Worm (Caenorhabditis elegans) whole organism, mixed stage, embryonic: ENCODE measurements around the gene pqn-22.

Experiments used
- lin-32 ChIP-seq: fragments of 200-800 bp; sonication (Bioruptor generic); optimal IDR thresholded peaks from 2 replicates; lab custom pipeline; 2018; ENCODE audit warnings: mild to moderate bottlenecking, missing genetic modification characterization, missing compliant biosample characterization
- mep-1 ChIP-seq: fragments of 150-350 bp; optimal IDR thresholded peaks from 2 replicates; lab custom pipeline; 2017; ENCODE audit warnings: missing biosample characterization, missing genetic modification reagents, missing genetic modification characterization, inconsistent platforms
- nhr-12 ChIP-seq: fragments of 150-350 bp; optimal IDR thresholded peaks from 2 replicates; lab custom pipeline; 2014; ENCODE audit warnings: missing biosample characterization, missing genetic modification characterization
- nhr-28 ChIP-seq: fragments of 150-350 bp; optimal IDR thresholded peaks from 2 replicates; lab custom pipeline; 2014; ENCODE audit warnings: missing biosample characterization, missing genetic modification characterization
- pha-4 ChIP-seq: fragments of 150-350 bp; optimal IDR thresholded peaks from 2 replicates; lab custom pipeline; 2018; ENCODE audit warnings: missing biosample characterization, missing genetic modification reagents, missing genetic modification characterization
- ztf-11 ChIP-seq: fragments of 150-350 bp; optimal IDR thresholded peaks from 2 replicates; lab custom pipeline; 2014; ENCODE audit warnings: missing biosample characterization, missing genetic modification characterization

- TF ChIP-seq ztf-11 (tag; lab: Kevin White, UChicago) (no peak), lin-32 (GFP tag; lab: Kevin White, UChicago) (no peak), pha-4 (no peak), nhr-12 (tag; lab: Kevin White, UChicago) (no peak), nhr-28 (tag; lab: Kevin White, UChicago) (no peak), mep-1 (tag; lab: Kevin White, UChicago) (no peak)
These were observed 58.2 kb downstream of the pqn-22 start, which contains the start of gene unc-44 for ce11 chrIV:5975202-5975601.
